Worm (Caenorhabditis elegans): ENCODE results near the gene C33F10.4.

The C33F10.4 gene

ce11 chrII:4800524-4800923, 5.0 kb downstream of the C33F10.4 start:
- TF ChIP-seq mab-5 (tag; optimal IDR thresholded peaks at IDR 0.05) (no peak), blmp-1 (tag; optimal IDR thresholded peaks at IDR 0.05) (no peak), sptf-1 (tag; optimal IDR thresholded peaks at IDR 0.05) (no peak), lsy-2 (tag; optimal IDR thresholded peaks at IDR 0.05) (no peak), ceh-39 (tag; optimal IDR thresholded peaks at IDR 0.05) (no peak), elt-3 (tag; optimal IDR thresholded peaks at IDR 0.05) (no peak), nhr-237 (tag; optimal IDR thresholded peaks at IDR 0.05) (no peak), ceh-83 (GFP tag; optimal IDR thresholded peaks at IDR 0.05) (no peak), lin-32 (GFP tag; optimal IDR thresholded peaks at IDR 0.05) (no peak), cnd-1 (tag; optimal IDR thresholded peaks at IDR 0.05) (no peak), pha-4 (tag; optimal IDR thresholded peaks at IDR 0.05) (no peak), ces-1 (GFP tag; optimal IDR thresholded peaks at IDR 0.05) (no peak), ceh-43 (GFP tag; optimal IDR thresholded peaks at IDR 0.05) (no peak), unc-62 (GFP tag; optimal IDR thresholded peaks at IDR 0.05) (no peak), nhr-12 (tag; optimal IDR thresholded peaks at IDR 0.05) (no peak), snpc-4 (tag; optimal IDR thresholded peaks at IDR 0.05) (no peak), drap-1 (GFP tag; optimal IDR thresholded peaks at IDR 0.05) (no peak), elt-1 (tag; optimal IDR thresholded peaks at IDR 0.05; ENCODE audit: borderline replicate concordance, insufficient read depth) (no peak), nhr-28 (tag; optimal IDR thresholded peaks at IDR 0.05) (no peak)

- TF ChIP-seq mab-5 (tag; optimal IDR thresholded peaks at IDR 0.05) (no peak), ceh-43 (GFP tag; optimal IDR thresholded peaks at IDR 0.05) (no peak), lin-13 (tag; optimal IDR thresholded peaks at IDR 0.05) (no peak), zip-8 (tag; optimal IDR thresholded peaks at IDR 0.05) (no peak), nhr-76 (tag; optimal IDR thresholded peaks at IDR 0.05) (no peak), unc-62 (GFP tag; optimal IDR thresholded peaks at IDR 0.05) (no peak)
Observed at ce11 chrII:4802917-4803316, 7.4 kb downstream of the C33F10.4 start.

ce11 chrII:4805799-4806198, 10.2 kb downstream of the C33F10.4 start:
- no peak for TF ChIP-seq nhr-12 (tag; optimal IDR thresholded peaks at IDR 0.05)
- TF ChIP-seq unc-62 (GFP tag; optimal IDR thresholded peaks at IDR 0.05), result peak; percentile 81
- TF ChIP-seq hlh-1 (tag; optimal IDR thresholded peaks at IDR 0.05), result peak; percentile 66
- no peak for TF ChIP-seq tbx-8 (GFP tag; optimal IDR thresholded peaks at IDR 0.05)
- peak; percentile 78 for TF ChIP-seq unc-120 (tag; optimal IDR thresholded peaks at IDR 0.05; ENCODE audit: poor library complexity, severe bottlenecking)

ce11 chrII:4806261-4806660, 10.7 kb downstream of the C33F10.4 start:
- TF ChIP-seq cnd-1 (tag; optimal IDR thresholded peaks at IDR 0.05), result no peak
- peak; percentile 12 for TF ChIP-seq ces-1 (GFP tag; optimal IDR thresholded peaks at IDR 0.05)

ce11 chrII:4806726-4807125, 11.2 kb downstream of the C33F10.4 start:
- TF ChIP-seq hlh-1 (tag; optimal IDR thresholded peaks at IDR 0.05) (peak; percentile 27), lsy-2 (tag; optimal IDR thresholded peaks at IDR 0.05) (no peak), lin-32 (GFP tag; optimal IDR thresholded peaks at IDR 0.05) (no peak), ces-1 (GFP tag; optimal IDR thresholded peaks at IDR 0.05) (no peak), ztf-11 (tag; optimal IDR thresholded peaks at IDR 0.05) (no peak), ceh-39 (tag; optimal IDR thresholded peaks at IDR 0.05) (no peak), sem-2 (GFP tag; optimal IDR thresholded peaks at IDR 0.05) (no peak), nhr-76 (tag; optimal IDR thresholded peaks at IDR 0.05) (no peak), ham-2 (GFP tag; optimal IDR thresholded peaks at IDR 0.05) (no peak)

ce11 chrII:4811986-4812385, 16.4 kb downstream of the C33F10.4 start, which contains the start of gene rig-6:
TSS of gene rig-6 (minus strand) at chrII:4812086.
- TF ChIP-seq zip-8 (tag; optimal IDR thresholded peaks at IDR 0.05) (no peak), sem-2 (GFP tag; optimal IDR thresholded peaks at IDR 0.05) (no peak), hlh-1 (tag; optimal IDR thresholded peaks at IDR 0.05) (no peak), ceh-83 (GFP tag; optimal IDR thresholded peaks at IDR 0.05) (no peak), ceh-43 (GFP tag; optimal IDR thresholded peaks at IDR 0.05) (no peak), nhr-28 (tag; optimal IDR thresholded peaks at IDR 0.05) (no peak), unc-62 (GFP tag; optimal IDR thresholded peaks at IDR 0.05) (no peak), drap-1 (GFP tag; optimal IDR thresholded peaks at IDR 0.05) (no peak), sptf-1 (tag; optimal IDR thresholded peaks at IDR 0.05) (no peak), elt-1 (tag; optimal IDR thresholded peaks at IDR 0.05; ENCODE audit: borderline replicate concordance, insufficient read depth) (no peak), lin-13 (tag; optimal IDR thresholded peaks at IDR 0.05) (no peak), blmp-1 (tag; optimal IDR thresholded peaks at IDR 0.05) (no peak), mep-1 (tag; optimal IDR thresholded peaks at IDR 0.05) (no peak), lin-32 (GFP tag; optimal IDR thresholded peaks at IDR 0.05) (no peak)
